Worm (Caenorhabditis elegans) whole organism, L4 larva: ENCODE results near the gene dsl-2.
A peak's percentile ranks its signal among the peaks of the same experiment; 100 is the strongest.

Experiments
- F26F4.8 ChIP-seq: fragments of 200-800 bp; sonication (Bioruptor generic); conservative IDR thresholded peaks from 2 replicates; pipeline ENCODE4 v1.3.6; 2022; ENCODE audit warnings: missing genetic modification characterization, missing compliant biosample characterization
- F44E2.7 ChIP-seq: fragments of 200-800 bp; sonication (Bioruptor generic); IDR thresholded peaks from 2 replicates; pipeline ENCODE4 v2.1.2; 2022; ENCODE audit warnings: missing genetic modification characterization, missing compliant biosample characterization
- R02D3.7 ChIP-seq: fragments of 150-350 bp; sonication (generic microtip); optimal IDR thresholded peaks from 3 replicates; lab custom pipeline; 2014; ENCODE audit warnings: missing biosample characterization, missing genetic modification characterization
- Y48G9A.11 ChIP-seq: fragments of 200-800 bp; sonication (Bioruptor generic); IDR thresholded peaks from 2 replicates; pipeline ENCODE4 v1.3.6; 2022; ENCODE audit warnings: missing genetic modification reagents, missing genetic modification characterization, missing compliant biosample characterization
- ZK337.2 ChIP-seq: fragments of 200-800 bp; sonication (Bioruptor generic); IDR thresholded peaks from 2 replicates; pipeline ENCODE4 v1.3.6; 2022; ENCODE audit warnings: missing genetic modification reagents, missing genetic modification characterization, missing compliant biosample characterization
- arid-1 ChIP-seq: fragments of 200-800 bp; sonication (Bioruptor generic); conservative IDR thresholded peaks from 2 replicates; pipeline ENCODE4 v1.3.6; 2022; ENCODE audit warnings: missing genetic modification reagents, missing genetic modification characterization, missing compliant biosample characterization
- ceh-44 ChIP-seq: fragments of 200-800 bp; sonication (Bioruptor generic); IDR thresholded peaks from 2 replicates; pipeline ENCODE4 v1.3.6; 2022; ENCODE audit warnings: missing genetic modification reagents, missing genetic modification characterization, missing compliant biosample characterization
- daf-19 ChIP-seq: fragments of 200-800 bp; sonication (Bioruptor generic); conservative IDR thresholded peaks from 2 replicates; pipeline ENCODE4 v1.3.6; 2022; ENCODE audit warnings: missing genetic modification characterization, missing compliant biosample characterization
- daf-8 ChIP-seq: fragments of 200-800 bp; sonication (Bioruptor generic); IDR thresholded peaks from 2 replicates; pipeline ENCODE4 v1.3.6; 2022; ENCODE audit warnings: missing genetic modification characterization, missing compliant biosample characterization
- dmd-6 ChIP-seq: fragments of 200-800 bp; sonication (Bioruptor generic); IDR thresholded peaks from 2 replicates; pipeline ENCODE4 v1.3.6; 2022; ENCODE audit warnings: missing genetic modification reagents, missing genetic modification characterization, missing compliant biosample characterization
- dpl-1 ChIP-seq: fragments of 150-350 bp; optimal IDR thresholded peaks from 2 replicates; lab custom pipeline; 2014; ENCODE audit warnings: missing biosample characterization, missing genetic modification reagents, missing genetic modification characterization
- duxl-1 ChIP-seq: sonication (generic microtip); optimal IDR thresholded peaks from 2 replicates; lab custom pipeline; 2016; ENCODE audit warnings: mild to moderate bottlenecking, missing genetic modification characterization, moderate library complexity, missing compliant biosample characterization; ENCODE audit not compliant: poor library complexity
- fos-1 ChIP-seq: fragments of 150-350 bp; optimal IDR thresholded peaks from 2 replicates; lab custom pipeline; 2014; ENCODE audit warnings: missing biosample characterization, missing genetic modification characterization
- hif-1 ChIP-seq, 2 experiments: sonication (generic microtip); optimal IDR thresholded peaks; 2 replicates each; lab custom pipeline; 2016 to 2017; ENCODE audit warnings: missing compliant biosample characterization in 2 of 2, missing genetic modification characterization in 2 of 2, missing genetic modification reagents in 2 of 2, missing genotype in 2 of 2, mild to moderate bottlenecking in 1 of 2
- hmg-1.1 ChIP-seq: fragments of 200-800 bp; sonication (Bioruptor generic); IDR thresholded peaks from 2 replicates; pipeline ENCODE4 v1.3.6; 2022; ENCODE audit warnings: missing genetic modification reagents, missing genetic modification characterization, missing compliant biosample characterization
- lin-13 ChIP-seq: fragments of 150-350 bp; optimal IDR thresholded peaks from 2 replicates; lab custom pipeline; 2014; ENCODE audit warnings: missing biosample characterization, missing genetic modification reagents, missing genetic modification characterization
- mxl-3 ChIP-seq: fragments of 200-800 bp; sonication (Bioruptor generic); optimal IDR thresholded peaks from 2 replicates; lab custom pipeline; 2018; ENCODE audit warnings: mild to moderate bottlenecking, missing genetic modification characterization, missing compliant biosample characterization
- nhr-102 ChIP-seq: sonication (generic microtip); optimal IDR thresholded peaks from 2 replicates; lab custom pipeline; 2016; ENCODE audit warnings: mild to moderate bottlenecking, missing genetic modification characterization, moderate library complexity, missing compliant biosample characterization
- nhr-42 ChIP-seq: fragments of 200-800 bp; sonication (Bioruptor generic); IDR thresholded peaks from 2 replicates; pipeline ENCODE4 v1.3.6; 2022; ENCODE audit warnings: missing genetic modification characterization, missing compliant biosample characterization
- nhr-77 ChIP-seq: fragments of 150-350 bp; optimal IDR thresholded peaks from 2 replicates; lab custom pipeline; 2014; ENCODE audit warnings: missing biosample characterization, missing genetic modification characterization
- pha-4 ChIP-seq, 2 experiments: fragments of 150-350 bp in 1 of 2; fragments of 200-800 bp in 1 of 2; sonication (Bioruptor generic) in 1 of 2; IDR thresholded peaks in 1 of 2; optimal IDR thresholded peaks in 1 of 2; 2 replicates each; pipeline versions ENCODE4 v1.3.6 to Lab custom; 2014 to 2022; ENCODE audit warnings: missing genetic modification characterization in 2 of 2, missing genetic modification reagents in 2 of 2, missing biosample characterization in 1 of 2, missing compliant biosample characterization in 1 of 2
- set-16 ChIP-seq: fragments of 200-800 bp; sonication (Bioruptor generic); IDR thresholded peaks from 2 replicates; pipeline ENCODE4 v1.3.6; 2022; ENCODE audit warnings: missing genetic modification reagents, missing genetic modification characterization, missing compliant biosample characterization
- tra-1 ChIP-seq: fragments of 200-800 bp; sonication (Bioruptor generic); IDR thresholded peaks from 2 replicates; pipeline ENCODE4 v1.3.6; 2022; ENCODE audit warnings: missing genetic modification reagents, missing genetic modification characterization, missing compliant biosample characterization

Gene dsl-2

DNA sequence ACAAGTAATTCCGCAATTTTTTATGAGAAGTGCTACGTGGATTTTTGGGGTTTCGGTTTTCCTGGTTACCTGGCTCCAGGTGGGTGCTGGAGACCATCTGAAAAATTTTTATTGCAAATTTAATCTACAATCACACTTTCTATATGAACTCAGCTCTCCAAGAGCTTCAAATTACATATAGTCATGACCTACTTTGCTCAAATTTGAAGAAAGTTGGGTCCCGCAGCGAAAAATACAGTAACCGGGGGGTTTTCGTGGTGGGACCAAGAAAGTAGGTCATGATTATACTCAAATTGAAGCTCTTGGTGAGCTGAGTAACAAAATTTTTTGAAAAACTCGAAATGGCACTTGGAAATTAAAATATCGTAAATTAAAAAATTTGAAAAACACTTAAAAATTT lies 44.4 kb downstream of the dsl-2 start, which contains the start of gene ets-8 (continued):
- TF ChIP-seq arid-1 (no peak), F44E2.7 (GFP tag; lab: Robert Waterston, UW) (no peak), F26F4.8 (no peak), ZK337.2 (GFP tag; lab: Robert Waterston, UW) (no peak)

DNA sequence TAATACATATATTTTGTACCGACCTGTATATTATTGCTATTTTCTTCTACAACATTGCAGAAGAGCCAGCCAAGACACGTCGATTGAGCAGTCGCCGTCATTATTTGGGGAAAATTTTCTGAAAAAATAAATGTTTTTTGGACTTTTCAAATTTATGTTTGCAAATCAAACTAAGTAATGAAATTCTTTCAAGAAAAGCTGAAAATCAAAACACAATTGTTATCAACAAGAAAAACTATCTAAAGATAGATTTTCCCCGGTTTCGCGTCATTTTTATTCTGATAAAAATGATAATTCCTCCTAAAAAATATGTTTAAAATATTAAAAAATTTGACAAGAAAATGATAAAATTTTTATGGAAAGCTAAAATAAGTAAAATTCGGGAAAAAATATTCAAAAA lies 46.8 kb downstream of the dsl-2 start, which contains the start of gene C50A2.3:
Gene C50A2.3 (minus strand): TSS at position 101 of the 400 bp plus-strand sequence.
- TF ChIP-seq hif-1 (tag; optimal IDR thresholded peaks at IDR 0.05; lab: Kevin White, UChicago) (no peak), nhr-42 (GFP tag; lab: Robert Waterston, UW) (no peak), fos-1 (no peak), lin-13 (GFP tag; lab: Kevin White, UChicago) (no peak), nhr-102 (tag; lab: Kevin White, UChicago) (no peak), pha-4 (GFP tag; IDR thresholded peaks at IDR 0.05; lab: Robert Waterston, UW) (no peak), pha-4 (tag; optimal IDR thresholded peaks at IDR 0.05; lab: Kevin White, UChicago) (no peak), R02D3.7 (no peak), set-16 (GFP tag; lab: Robert Waterston, UW) (no peak), daf-8 (no peak), ceh-44 (GFP tag; lab: Robert Waterston, UW) (no peak), Y48G9A.11 (GFP tag; lab: Robert Waterston, UW) (no peak), daf-19 (GFP tag; lab: Robert Waterston, UW) (no peak), duxl-1 (tag; lab: Kevin White, UChicago) (no peak), nhr-77 (tag; lab: Kevin White, UChicago) (no peak)

DNA sequence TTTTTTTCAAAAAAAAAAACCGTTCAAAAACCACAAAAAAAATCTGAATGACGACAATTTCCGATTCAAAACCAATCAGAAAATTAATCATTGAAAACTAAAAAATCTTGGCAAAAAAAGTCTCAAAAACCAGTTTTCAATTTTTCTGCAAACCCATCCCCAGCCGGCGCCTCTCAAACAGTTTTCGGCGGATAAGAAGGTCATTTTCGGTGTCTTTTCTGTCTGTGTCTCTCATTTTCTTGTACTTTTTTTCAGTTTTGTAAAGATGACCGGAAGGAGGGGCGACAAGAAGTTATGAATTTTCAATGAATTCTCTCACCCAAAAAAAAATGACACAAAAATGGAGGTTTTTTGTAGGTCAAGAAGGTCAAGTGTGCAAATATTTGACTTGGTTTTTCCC lies 49.6 kb downstream of the dsl-2 start:
- TF ChIP-seq mxl-3 (GFP tag; lab: Kevin White, UChicago) (no peak), hmg-1.1 (GFP tag; lab: Robert Waterston, UW) (no peak), dmd-6 (GFP tag; lab: Robert Waterston, UW) (no peak), tra-1 (GFP tag; lab: Robert Waterston, UW) (0 out of 2 replicates have a peak, but pooled peaks have one; percentile 20), dpl-1 (GFP tag; lab: Kevin White, UChicago) (no peak)
- TF ChIP-seq, all 104 proteins: peak for 1
